Fruit fly (Drosophila melanogaster) whole organism, adult: ENCODE measurements around the gene scrib.

Experiments used
- CG11617 ChIP-seq: fragments of 200-800 bp; sonication (Bioruptor generic); optimal IDR thresholded peaks from 2 replicates; lab custom pipeline; 2017; ENCODE audit warnings: mild to moderate bottlenecking, missing biosample characterization, missing genetic modification reagents, missing genetic modification characterization
- CG12768 ChIP-seq: fragments of 200-800 bp; sonication (Bioruptor generic); optimal IDR thresholded peaks from 2 replicates; lab custom pipeline; 2017; ENCODE audit warnings: missing biosample characterization, missing genetic modification characterization, mild to moderate bottlenecking, moderate library complexity, missing genetic modification reagents
- CG1620 ChIP-seq: fragments of 200-800 bp; sonication (Bioruptor generic); optimal IDR thresholded peaks from 2 replicates; lab custom pipeline; 2016; ENCODE audit warnings: missing biosample characterization, missing genetic modification characterization
- CG33017 ChIP-seq: fragments of 200-800 bp; sonication (Bioruptor generic); optimal IDR thresholded peaks from 2 replicates; lab custom pipeline; 2018; ENCODE audit warnings: missing biosample characterization, mild to moderate bottlenecking, missing genetic modification characterization, moderate library complexity
- CG5204 ChIP-seq: fragments of 200-800 bp; sonication (Bioruptor generic); optimal IDR thresholded peaks from 2 replicates; lab custom pipeline; 2016; ENCODE audit warnings: missing biosample characterization, missing genetic modification characterization
- CG7101 ChIP-seq: fragments of 200-800 bp; sonication (Bioruptor generic); optimal IDR thresholded peaks from 2 replicates; lab custom pipeline; 2018; ENCODE audit warnings: missing biosample characterization, mild to moderate bottlenecking, missing genetic modification characterization, moderate library complexity
- Clk ChIP-seq: fragments of 200-800 bp; sonication (Bioruptor generic); optimal IDR thresholded peaks from 2 replicates; lab custom pipeline; 2017; ENCODE audit warnings: missing biosample characterization, missing genetic modification characterization
- Crg-1 ChIP-seq: fragments of 200-800 bp; sonication (Bioruptor generic); optimal IDR thresholded peaks from 2 replicates; lab custom pipeline; 2016; ENCODE audit warnings: missing biosample characterization, missing genetic modification characterization
- Hr96 ChIP-seq: fragments of 200-800 bp; sonication (Bioruptor generic); optimal IDR thresholded peaks from 2 replicates; lab custom pipeline; 2016; ENCODE audit warnings: missing biosample characterization, missing genetic modification characterization
- Mnt ChIP-seq: fragments of 200-800 bp; sonication (Bioruptor generic); optimal IDR thresholded peaks from 2 replicates; lab custom pipeline; 2016; ENCODE audit warnings: missing biosample characterization, mild to moderate bottlenecking, missing genetic modification characterization
- kay ChIP-seq: fragments of 200-800 bp; sonication (Bioruptor generic); peaks from one replicate; lab custom pipeline; 2016; ENCODE audit warnings: missing biosample characterization, missing genetic modification characterization, borderline replicate concordance
- ovo ChIP-seq: fragments of 200-800 bp; sonication (Bioruptor generic); optimal IDR thresholded peaks from 2 replicates; lab custom pipeline; 2016; ENCODE audit warnings: missing biosample characterization, missing genetic modification characterization
- tj ChIP-seq: fragments of 200-800 bp; sonication (Bioruptor generic); optimal IDR thresholded peaks from 3 replicates; lab custom pipeline; 2017; ENCODE audit warnings: missing biosample characterization, mild to moderate bottlenecking, missing genetic modification characterization, moderate library complexity
- toe ChIP-seq: fragments of 200-800 bp; sonication (Bioruptor generic); optimal IDR thresholded peaks from 2 replicates; lab custom pipeline; 2016; ENCODE audit warnings: missing biosample characterization, missing genetic modification characterization

- TF ChIP-seq toe (no peak), CG12768 (GFP tag; lab: Kevin White, UChicago) (no peak), Mnt (GFP tag; lab: Kevin White, UChicago) (no peak), kay (GFP tag; lab: Kevin White, UChicago) (no peak), CG5204 (GFP tag; lab: Kevin White, UChicago) (no peak), Clk (GFP tag; lab: Kevin White, UChicago) (no peak), ovo (GFP tag; lab: Kevin White, UChicago) (no peak), CG11617 (GFP tag; lab: Kevin White, UChicago) (no peak), CG1620 (no peak), CG7101 (tag; lab: Kevin White, UChicago) (no peak), Crg-1 (GFP tag; lab: Kevin White, UChicago) (no peak), tj (no peak), Hr96 (no peak), CG33017 (tag; lab: Kevin White, UChicago) (no peak)
Observed at dm6 chr3R:26639503-26640075, 103.4 kb downstream of the scrib start, which contains the start of gene TwdlD.
